Worm (Caenorhabditis elegans) whole organism, L4/young adult: ENCODE data around the gene his-62.

Experiments
- W03F9.2 ChIP-seq: fragments of 150-350 bp; optimal IDR thresholded peaks from 2 replicates; lab custom pipeline; 2014; ENCODE audit warnings: missing biosample characterization, missing genetic modification characterization
- dao-5 ChIP-seq: sonication (generic microtip); optimal IDR thresholded peaks from 2 replicates; lab custom pipeline; 2016; ENCODE audit warnings: missing genotype, missing genetic modification characterization, moderate library complexity, missing compliant biosample characterization

DNA sequence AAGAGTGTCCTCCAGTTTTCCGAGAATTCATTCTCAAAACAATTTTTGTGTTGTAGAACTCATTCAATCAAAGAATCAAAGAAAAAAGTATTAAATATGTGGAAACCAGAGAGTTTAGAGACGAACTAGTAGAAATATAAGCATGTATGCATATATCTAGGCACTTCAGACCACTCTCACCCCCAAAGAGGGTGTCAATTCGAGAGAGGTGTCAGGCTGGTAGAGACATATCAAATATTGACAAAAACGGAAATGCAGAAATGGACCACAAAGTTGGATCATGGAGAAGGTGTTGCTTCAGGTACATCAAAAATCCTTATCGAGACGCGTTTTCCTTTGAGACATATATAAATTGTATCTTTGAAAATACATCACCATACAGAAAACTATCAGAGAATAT, 37.4 kb downstream of the his-62 start:
- TF ChIP-seq W03F9.2 (tag; lab: Kevin White, UChicago) (no peak), dao-5 (tag; lab: Kevin White, UChicago) (no peak)
